Worm (Caenorhabditis elegans): Measurements from ENCODE around the gene asp-17.

DNA sequence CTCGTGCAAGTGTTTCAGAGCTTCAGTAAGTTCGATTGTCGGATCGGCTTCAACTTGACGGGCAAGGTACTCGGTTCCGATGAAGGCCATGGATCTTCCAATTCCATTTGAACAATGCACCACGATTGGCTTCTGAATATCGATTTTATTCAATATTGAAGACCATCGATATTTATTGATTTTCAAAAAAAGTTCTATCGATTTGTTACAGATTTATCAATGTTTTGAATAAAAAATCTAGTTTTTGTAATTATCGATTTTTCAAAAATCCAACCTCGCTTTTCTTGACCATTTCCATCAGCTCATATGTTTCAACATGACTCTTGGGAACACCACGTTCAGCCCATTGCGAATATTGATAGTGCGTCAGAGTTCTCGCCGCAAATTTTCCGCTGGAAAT, 31.8 kb upstream of the asp-17 start:
- no peak for TF ChIP-seq lin-39 (tag; optimal IDR thresholded peaks at IDR 0.05)
- TF ChIP-seq nhr-12 (tag; optimal IDR thresholded peaks at IDR 0.05) = no peak
- no peak for TF ChIP-seq ZK546.5 (tag; optimal IDR thresholded peaks at IDR 0.05)
- no peak for TF ChIP-seq nhr-76 (tag; optimal IDR thresholded peaks at IDR 0.05)
- TF ChIP-seq pha-4 (tag; optimal IDR thresholded peaks at IDR 0.05) = no peak
- no peak for TF ChIP-seq egl-27 (tag; optimal IDR thresholded peaks at IDR 0.05)
- no peak for TF ChIP-seq egl-5 (tag; optimal IDR thresholded peaks at IDR 0.05)
- no peak for TF ChIP-seq ama-1 (optimal IDR thresholded peaks at IDR 0.05)
